Fruit fly (Drosophila melanogaster): ENCODE data around the gene Ctl2.
A peak's percentile ranks its signal among the peaks of the same experiment; 100 is the strongest.

The Ctl2 gene

dm6 chr3R:29148072-29148471, 24.9 kb downstream of the Ctl2 start, which contains the start of the genes CG11882 and Pglym78 (continued):
- TF ChIP-seq GATAe (GFP tag; conservative IDR thresholded peaks at IDR 0.05) (no peak), chinmo (GFP tag; IDR thresholded peaks at IDR 0.05; ENCODE audit: partially characterized antibody) (peak; percentile 93), ash1 (GFP tag; optimal IDR thresholded peaks at IDR 0.05) (no peak), Bdp1 (GFP tag; optimal IDR thresholded peaks at IDR 0.05) (peak; percentile 20), CG10543 (GFP tag; optimal IDR thresholded peaks at IDR 0.05) (peak; percentile 42), CG13123 (GFP tag; optimal IDR thresholded peaks at IDR 0.05) (no peak), mirr (GFP tag; optimal IDR thresholded peaks at IDR 0.05) (peak; percentile 34), CG4424 (GFP tag; optimal IDR thresholded peaks at IDR 0.05) (peak; percentile 7), gfzf (GFP tag; optimal IDR thresholded peaks at IDR 0.05) (peak; percentile 89), gce (GFP tag; IDR thresholded peaks at IDR 0.05) (no peak), lola (GFP tag; optimal IDR thresholded peaks at IDR 0.05) (no peak), zen2 (GFP tag; IDR thresholded peaks at IDR 0.05; ENCODE audit: partially characterized antibody) (peak; percentile 34; the same call in 1 of the 3 replicates), CG8924 (tag; optimal IDR thresholded peaks at IDR 0.05) (peak; percentile 2), sr (GFP tag; IDR thresholded peaks at IDR 0.05) (no peak), CG5180 (GFP tag; optimal IDR thresholded peaks at IDR 0.05) (no peak), CG18011 (GFP tag; optimal IDR thresholded peaks at IDR 0.05) (peak; percentile 14), wor (GFP tag; IDR thresholded peaks at IDR 0.05) (no peak), sens (GFP tag) (peak; percentile 88), cato (GFP tag; optimal IDR thresholded peaks at IDR 0.05; ENCODE audit: borderline replicate concordance) (no peak), psq (GFP tag; optimal IDR thresholded peaks at IDR 0.05) (no peak), Bgb (GFP tag; IDR thresholded peaks at IDR 0.05; ENCODE audit: partially characterized antibody) (peak; percentile 62; the same call in 1 of the 2 replicates), CG4282 (GFP tag; optimal IDR thresholded peaks at IDR 0.05) (peak; percentile 47), crp (GFP tag; optimal IDR thresholded peaks at IDR 0.05) (peak in 1 of 2 experiments; percentile 73), unc-4 (GFP tag; IDR thresholded peaks at IDR 0.05; ENCODE audit: partially characterized antibody) (peak; percentile 65), disco-r (GFP tag; optimal IDR thresholded peaks at IDR 0.05) (no peak), CG9797 (GFP tag; optimal IDR thresholded peaks at IDR 0.05) (peak; percentile 72), seq (GFP tag; IDR thresholded peaks at IDR 0.05) (0 out of 2 replicates have a peak, but pooled peaks have one; percentile 27), CG8388 (GFP tag; optimal IDR thresholded peaks at IDR 0.05) (no peak), hb (GFP tag; IDR thresholded peaks at IDR 0.05; ENCODE audit: partially characterized antibody) (no peak), CG1529 (GFP tag; optimal IDR thresholded peaks at IDR 0.05) (no peak), CG32767 (GFP tag; IDR thresholded peaks at IDR 0.05) (0 out of 2 replicates have a peak, but pooled peaks have one; percentile 30), abd-A (tag; optimal IDR thresholded peaks at IDR 0.05) (no peak), CG8478 (optimal IDR thresholded peaks at IDR 0.05) (peak; percentile 20), Doc3 (GFP tag; IDR thresholded peaks at IDR 0.05; ENCODE audit: partially characterized antibody) (no peak), Bteb2 (GFP tag; optimal IDR thresholded peaks at IDR 0.05) (no peak), fd96Cb (tag; optimal IDR thresholded peaks at IDR 0.05) (no peak), dpn (GFP tag; optimal IDR thresholded peaks at IDR 0.05) (peak; percentile 55 to 58), CG6175 (GFP tag; IDR thresholded peaks at IDR 0.05) (no peak), BEAF-32 (GFP tag; optimal IDR thresholded peaks at IDR 0.05) (peak; percentile 60), Ets65A (GFP tag) (no peak), Rfx (GFP tag; IDR thresholded peaks at IDR 0.05) (peak; percentile 75), CG10979 (tag; optimal IDR thresholded peaks at IDR 0.05) (no peak), NC2β (GFP tag; optimal IDR thresholded peaks at IDR 0.05) (peak; percentile 75), Deaf1 (tag; optimal IDR thresholded peaks at IDR 0.05) (no peak), CG9609 (GFP tag; optimal IDR thresholded peaks at IDR 0.05) (peak; percentile 55), Blimp-1 (GFP tag; optimal IDR thresholded peaks at IDR 0.05) (no peak), CG2202 (tag; optimal IDR thresholded peaks at IDR 0.05) (no peak), CG15073 (GFP tag; optimal IDR thresholded peaks at IDR 0.05) (no peak), emc (GFP tag; optimal IDR thresholded peaks at IDR 0.05) (peak; percentile 28), slou (GFP tag; optimal IDR thresholded peaks at IDR 0.05) (no peak)
